Worm (Caenorhabditis elegans) whole organism, L4/young adult: Measurements from ENCODE around the gene C05A9.2.

Source experiments
- W03F9.2 ChIP-seq: fragments of 150-350 bp; optimal IDR thresholded peaks from 2 replicates; lab custom pipeline; 2014; ENCODE audit warnings: missing biosample characterization, missing genetic modification characterization
- dao-5 ChIP-seq: sonication (generic microtip); optimal IDR thresholded peaks from 2 replicates; lab custom pipeline; 2016; ENCODE audit warnings: missing genotype, missing genetic modification characterization, moderate library complexity, missing compliant biosample characterization
- him-1 ChIP-seq: sonication (generic microtip); optimal IDR thresholded peaks from 2 replicates; lab custom pipeline; 2016; ENCODE audit warnings: missing genotype, missing genetic modification reagents, missing genetic modification characterization, missing compliant biosample characterization

DNA sequence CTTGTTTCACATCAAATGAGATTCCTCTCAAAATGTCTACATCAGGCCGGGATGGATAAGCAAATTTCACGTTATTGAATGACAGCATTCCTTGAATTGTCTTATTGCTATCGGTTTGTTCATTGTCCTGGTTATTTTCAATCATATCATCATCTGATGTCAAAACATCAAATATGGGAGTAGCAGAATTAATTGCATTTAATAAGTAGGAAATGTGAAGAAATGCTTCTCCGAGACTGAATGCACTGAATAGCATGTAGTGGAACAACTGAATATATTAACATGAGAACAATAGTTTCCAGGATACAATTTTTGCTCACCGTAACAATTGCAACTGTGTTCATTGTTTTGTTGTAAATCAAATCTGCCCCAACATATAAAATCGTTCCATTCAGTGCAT lies 18.1 kb upstream of the C05A9.2 start:
- TF ChIP-seq him-1 (tag; lab: Kevin White, UChicago) (no peak), W03F9.2 (tag; lab: Kevin White, UChicago) (no peak), dao-5 (tag; lab: Kevin White, UChicago) (no peak)
